Worm (Caenorhabditis elegans) whole organism, early embryonic: Measurements from ENCODE around the gene F49E12.8.

ENCODE experiments used
- F13C5.2 ChIP-seq: sonication (generic microtip); optimal IDR thresholded peaks from 2 replicates; lab custom pipeline; 2017; ENCODE audit warnings: mild to moderate bottlenecking, missing genetic modification characterization, inconsistent platforms, missing compliant biosample characterization
- ama-1 ChIP-seq: fragments of 150-350 bp; optimal IDR thresholded peaks from 2 replicates; lab custom pipeline; 2014
- ets-7 ChIP-seq: sonication (generic microtip); optimal IDR thresholded peaks from 2 replicates; lab custom pipeline; 2016; ENCODE audit warnings: missing genotype, missing genetic modification characterization, missing compliant biosample characterization
- hnd-1 ChIP-seq: sonication (generic microtip); optimal IDR thresholded peaks from 2 replicates; lab custom pipeline; 2016; ENCODE audit warnings: missing genetic modification characterization, missing compliant biosample characterization
- tbx-11 ChIP-seq: fragments of 200-800 bp; sonication (Bioruptor generic); IDR thresholded peaks from 2 replicates; pipeline ENCODE4 v1.3.6; 2022; ENCODE audit warnings: missing genetic modification characterization, missing compliant biosample characterization

DNA sequence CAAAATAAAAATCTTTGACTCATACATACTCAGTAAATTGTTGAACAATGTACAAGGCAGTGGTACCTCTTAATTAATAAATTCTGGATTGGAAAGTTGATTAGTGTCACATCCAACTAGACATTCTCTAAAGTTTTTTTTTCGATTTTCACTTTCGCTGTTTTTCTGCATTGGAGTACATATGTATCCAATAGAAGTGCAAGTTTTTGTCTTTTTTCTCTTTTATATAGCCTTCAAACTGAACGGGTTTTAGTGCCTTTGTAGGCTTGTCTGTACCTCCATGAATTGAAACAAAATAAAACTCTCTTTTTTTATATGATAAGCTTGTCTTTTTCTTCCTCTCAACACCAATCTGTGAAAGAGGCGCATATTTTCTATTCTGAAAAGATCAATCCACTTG is 13.9 kb downstream of the F49E12.8 start:
- TF ChIP-seq ets-7 (tag; lab: Kevin White, UChicago) (no peak), hnd-1 (tag; lab: Kevin White, UChicago) (no peak), F13C5.2 (tag; lab: Kevin White, UChicago) (no peak), tbx-11 (GFP tag; lab: Robert Waterston, UW) (no peak), ama-1 (lab: Kevin White, UChicago) (no peak)
